Worm (Caenorhabditis elegans): Measurements from ENCODE around the gene ZK643.6.

ZK643.6 gene

ce11 chrIII:8984412-8984811, 23.8 kb upstream of the ZK643.6 start:
- TF ChIP-seq sptf-1 (tag; optimal IDR thresholded peaks at IDR 0.05) (no peak), cnd-1 (tag; optimal IDR thresholded peaks at IDR 0.05) (no peak), pha-4 (tag; optimal IDR thresholded peaks at IDR 0.05) (no peak), mls-2 (tag; optimal IDR thresholded peaks at IDR 0.05) (no peak), lin-32 (GFP tag; optimal IDR thresholded peaks at IDR 0.05) (no peak), hlh-1 (tag; optimal IDR thresholded peaks at IDR 0.05) (no peak), ztf-11 (tag; optimal IDR thresholded peaks at IDR 0.05) (no peak), ceh-39 (tag; optimal IDR thresholded peaks at IDR 0.05) (no peak), ham-2 (GFP tag; optimal IDR thresholded peaks at IDR 0.05) (no peak), unc-39 (tag; optimal IDR thresholded peaks at IDR 0.05) (no peak), zip-8 (tag; optimal IDR thresholded peaks at IDR 0.05) (no peak), flh-1 (GFP tag; optimal IDR thresholded peaks at IDR 0.05) (no peak), tbx-8 (GFP tag; optimal IDR thresholded peaks at IDR 0.05) (no peak), mab-5 (tag; optimal IDR thresholded peaks at IDR 0.05) (no peak), sem-2 (GFP tag; optimal IDR thresholded peaks at IDR 0.05) (no peak), drap-1 (GFP tag; optimal IDR thresholded peaks at IDR 0.05) (no peak), mep-1 (tag; optimal IDR thresholded peaks at IDR 0.05) (no peak)

- TF ChIP-seq sptf-1 (tag; optimal IDR thresholded peaks at IDR 0.05) (no peak), unc-120 (tag; optimal IDR thresholded peaks at IDR 0.05; ENCODE audit: poor library complexity, severe bottlenecking) (no peak), ztf-11 (tag; optimal IDR thresholded peaks at IDR 0.05) (no peak), nhr-2 (tag; optimal IDR thresholded peaks at IDR 0.05) (no peak), elt-3 (tag; optimal IDR thresholded peaks at IDR 0.05) (no peak), bed-3 (GFP tag; optimal IDR thresholded peaks at IDR 0.05) (no peak), ceh-83 (GFP tag; optimal IDR thresholded peaks at IDR 0.05) (no peak)
Observed at ce11 chrIII:8983811-8984210, 23.2 kb upstream of the ZK643.6 start.

- no peak for TF ChIP-seq elt-3 (tag; optimal IDR thresholded peaks at IDR 0.05)
- no peak for TF ChIP-seq ztf-11 (tag; optimal IDR thresholded peaks at IDR 0.05)
- no peak for TF ChIP-seq unc-120 (tag; optimal IDR thresholded peaks at IDR 0.05; ENCODE audit: poor library complexity, severe bottlenecking)
- TF ChIP-seq zip-8 (tag; optimal IDR thresholded peaks at IDR 0.05), result no peak
- no peak for TF ChIP-seq cnd-1 (tag; optimal IDR thresholded peaks at IDR 0.05)
- TF ChIP-seq M03D4.4 (tag; optimal IDR thresholded peaks at IDR 0.05), result no peak
- no peak for TF ChIP-seq nhr-28 (tag; optimal IDR thresholded peaks at IDR 0.05)
- no peak for TF ChIP-seq ham-2 (GFP tag; optimal IDR thresholded peaks at IDR 0.05)
- no peak for TF ChIP-seq mls-2 (tag; optimal IDR thresholded peaks at IDR 0.05)
- TF ChIP-seq snpc-4 (tag; optimal IDR thresholded peaks at IDR 0.05), result no peak
- no peak for TF ChIP-seq flh-1 (GFP tag; optimal IDR thresholded peaks at IDR 0.05)
- TF ChIP-seq ceh-39 (tag; optimal IDR thresholded peaks at IDR 0.05), result no peak
- no peak for TF ChIP-seq mep-1 (tag; optimal IDR thresholded peaks at IDR 0.05)
- TF ChIP-seq nhr-12 (tag; optimal IDR thresholded peaks at IDR 0.05), result no peak
- no peak for TF ChIP-seq elt-1 (tag; optimal IDR thresholded peaks at IDR 0.05; ENCODE audit: borderline replicate concordance, insufficient read depth)
- no peak for TF ChIP-seq nhr-2 (tag; optimal IDR thresholded peaks at IDR 0.05)
- no peak for TF ChIP-seq ces-1 (GFP tag; optimal IDR thresholded peaks at IDR 0.05)
- no peak for TF ChIP-seq bed-3 (GFP tag; optimal IDR thresholded peaks at IDR 0.05)
- no peak for TF ChIP-seq nhr-237 (tag; optimal IDR thresholded peaks at IDR 0.05)
Observed at ce11 chrIII:8983135-8983534, 22.6 kb upstream of the ZK643.6 start.

ce11 chrIII:8981847-8982479, 21.4 kb upstream of the ZK643.6 start, which contains the start of gene pde-2:
Gene pde-2 (minus strand): TSS chrIII:8981897.
- TF ChIP-seq flh-1 (GFP tag; optimal IDR thresholded peaks at IDR 0.05) (no peak), lin-13 (tag; optimal IDR thresholded peaks at IDR 0.05) (no peak), lin-32 (GFP tag; optimal IDR thresholded peaks at IDR 0.05) (no peak), lsy-2 (tag; optimal IDR thresholded peaks at IDR 0.05) (peak; percentile 29), bed-3 (GFP tag; optimal IDR thresholded peaks at IDR 0.05) (no peak), ces-1 (GFP tag; optimal IDR thresholded peaks at IDR 0.05) (peak; percentile 97), nhr-76 (tag; optimal IDR thresholded peaks at IDR 0.05) (no peak), elt-1 (tag; optimal IDR thresholded peaks at IDR 0.05; ENCODE audit: borderline replicate concordance, insufficient read depth) (no peak), tbx-8 (GFP tag; optimal IDR thresholded peaks at IDR 0.05) (no peak), snpc-4 (tag; optimal IDR thresholded peaks at IDR 0.05) (no peak), mls-2 (tag; optimal IDR thresholded peaks at IDR 0.05) (no peak), elt-3 (tag; optimal IDR thresholded peaks at IDR 0.05) (no peak), mab-5 (tag; optimal IDR thresholded peaks at IDR 0.05) (no peak), sptf-1 (tag; optimal IDR thresholded peaks at IDR 0.05) (no peak), ceh-43 (GFP tag; optimal IDR thresholded peaks at IDR 0.05) (no peak), pha-4 (tag; optimal IDR thresholded peaks at IDR 0.05) (no peak), unc-120 (tag; optimal IDR thresholded peaks at IDR 0.05; ENCODE audit: poor library complexity, severe bottlenecking) (no peak), ceh-83 (GFP tag; optimal IDR thresholded peaks at IDR 0.05) (no peak)

Measured in whole organism, mixed stage, embryonic.